Worm (Caenorhabditis elegans): ENCODE measurements around the gene dyf-3.

dyf-3 gene

DNA sequence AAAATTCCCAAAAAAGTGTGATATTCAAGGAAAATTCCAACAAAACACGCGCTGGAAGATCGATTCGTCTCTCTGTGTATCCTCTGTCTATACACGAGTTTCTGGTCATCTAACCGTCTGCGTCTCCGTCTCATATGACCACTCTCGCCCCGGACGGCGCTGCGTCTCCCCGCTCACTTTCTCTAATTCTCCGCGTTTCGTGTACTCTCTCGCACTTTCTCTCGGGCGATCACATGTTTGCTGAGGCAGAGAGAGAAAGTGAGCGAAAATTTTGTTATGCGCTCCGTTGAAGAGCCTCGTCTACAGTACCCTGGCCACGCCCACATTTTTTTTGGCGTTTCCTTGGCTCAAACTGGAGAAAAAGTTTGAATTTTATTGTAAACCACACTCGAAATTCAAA is 14.4 kb downstream of the dyf-3 start (continued):
- TF ChIP-seq snpc-1.2 (GFP tag; IDR thresholded peaks at IDR 0.05) (peak; percentile 46; the same call in 1 of the 2 replicates), ceh-20 (GFP tag; IDR thresholded peaks at IDR 0.05) (peak; percentile 91), aha-1 (tag) (peak; percentile 99), hlh-30 (tag; optimal IDR thresholded peaks at IDR 0.05; ENCODE audit: insufficient read depth) (peak; percentile 100), ceh-32 (tag; optimal IDR thresholded peaks at IDR 0.05; ENCODE audit: poor library complexity) (no peak), aly-2 (tag; optimal IDR thresholded peaks at IDR 0.05) (no peak), mxl-2 (GFP tag; conservative IDR thresholded peaks at IDR 0.05) (no peak), R02D3.7 (tag; optimal IDR thresholded peaks at IDR 0.05) (no peak), lin-1 (GFP tag; IDR thresholded peaks at IDR 0.05) (peak; percentile 67; the same call in 1 of the 2 replicates)

DNA sequence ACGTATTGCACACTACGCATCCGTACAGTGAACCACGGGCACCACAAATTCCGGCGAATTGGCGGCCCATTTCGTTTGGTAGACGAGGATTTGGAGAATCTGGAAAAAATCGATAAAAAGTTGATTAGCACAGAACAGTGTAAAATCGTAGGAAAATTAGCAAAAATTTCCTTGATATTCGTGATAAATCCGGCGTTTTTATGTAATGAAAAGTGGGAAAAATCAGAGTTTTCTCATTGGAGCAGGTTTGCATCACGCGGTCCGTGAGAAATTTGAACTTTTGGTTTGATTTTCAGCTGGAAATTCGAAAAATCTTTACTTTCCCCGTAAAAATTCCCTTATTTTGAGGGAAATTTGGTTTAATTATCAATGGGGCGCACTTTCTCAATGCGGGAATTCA is 15.0 kb downstream of the dyf-3 start, which contains the start of gene B0546.4:
Gene B0546.4, minus strand, starts transcription at position 101 of the 400 bp plus-strand sequence.
- no peak for TF ChIP-seq sdz-12 (GFP tag; optimal IDR thresholded peaks at IDR 0.05)

DNA sequence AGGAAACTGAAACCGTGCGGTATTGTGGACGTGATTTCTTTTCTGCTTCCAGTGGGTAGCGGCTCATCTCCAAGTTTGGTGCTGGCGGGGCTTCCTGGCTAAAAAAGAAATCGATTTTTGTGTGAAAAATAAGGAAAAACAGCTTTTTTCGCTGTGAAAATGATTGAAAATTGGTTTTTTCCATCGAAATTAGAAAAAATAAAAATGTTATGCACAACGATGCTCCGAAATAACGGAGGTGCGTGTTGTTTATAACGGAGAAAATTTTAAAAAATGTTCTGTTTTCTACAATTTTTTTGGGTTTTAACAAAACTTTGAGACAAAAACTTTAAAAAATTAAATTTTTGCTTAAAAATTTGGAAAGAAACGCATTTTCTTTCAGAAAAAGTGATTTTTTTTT is 15.8 kb downstream of the dyf-3 start:
- peak; percentile 63 for TF ChIP-seq T20F7.1 (GFP tag; optimal IDR thresholded peaks at IDR 0.05)
- peak; percentile 59 for TF ChIP-seq aha-1 (tag)
- peak; percentile 54; the same call in 1 of the 2 replicates for TF ChIP-seq Y48G9A.11 (GFP tag; IDR thresholded peaks at IDR 0.05)
- no peak for TF ChIP-seq lin-29 (GFP tag; IDR thresholded peaks at IDR 0.05)
- TF ChIP-seq lsy-2 (tag; optimal IDR thresholded peaks at IDR 0.05): peak in 1 of 2 experiments; percentile 5
- no peak for TF ChIP-seq unc-130 (GFP tag; optimal IDR thresholded peaks at IDR 0.05)
- TF ChIP-seq D1046.2 (GFP tag; IDR thresholded peaks at IDR 0.05): no peak
- TF ChIP-seq F26F4.8 (GFP tag; conservative IDR thresholded peaks at IDR 0.05): no peak
- no peak for TF ChIP-seq ceh-32 (tag; optimal IDR thresholded peaks at IDR 0.05; ENCODE audit: poor library complexity)
- no peak for TF ChIP-seq hlh-30 (tag; optimal IDR thresholded peaks at IDR 0.05; ENCODE audit: insufficient read depth)

DNA sequence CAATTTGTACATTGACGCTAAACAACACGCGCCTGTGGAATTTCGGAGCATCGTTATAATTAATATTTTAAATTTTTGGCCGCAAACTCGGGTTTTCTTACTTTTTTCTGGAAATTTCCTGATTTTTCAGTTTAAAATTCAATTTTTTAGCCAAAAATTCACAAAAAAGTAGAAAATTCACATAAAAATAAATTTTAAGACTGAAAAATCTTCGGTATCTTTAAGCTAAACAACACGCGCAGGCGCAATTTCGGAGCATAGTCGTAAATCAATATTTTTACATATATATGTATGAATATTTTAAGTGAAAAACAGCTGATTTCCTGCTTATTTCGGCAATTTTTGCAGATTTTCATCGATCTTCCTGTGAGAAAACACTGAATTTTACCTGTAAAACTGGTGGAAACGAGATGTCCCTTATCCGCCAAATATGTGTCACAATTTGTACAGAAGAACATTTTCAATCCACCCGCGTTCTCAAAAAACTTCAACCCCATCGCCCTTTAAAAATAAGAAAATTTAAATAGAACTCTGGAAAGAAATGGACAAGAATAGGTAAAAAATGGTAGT is 16.6 kb downstream of the dyf-3 start, which contains the start of gene B0546.3:
Gene B0546.3, minus strand, starts transcription at position 504 of the 570 bp plus-strand sequence.
- TF ChIP-seq ama-1 (optimal IDR thresholded peaks at IDR 0.05) (peak; percentile 58), dve-1 (tag; optimal IDR thresholded peaks at IDR 0.05; ENCODE audit: insufficient read depth) (peak; percentile 27), F10B5.3 (tag; optimal IDR thresholded peaks at IDR 0.05) (no peak), nhr-102 (tag; optimal IDR thresholded peaks at IDR 0.05) (peak; percentile 6), nhr-6 (tag; optimal IDR thresholded peaks at IDR 0.05) (no peak), mxl-3 (GFP tag; optimal IDR thresholded peaks at IDR 0.05) (no peak), T20F7.1 (GFP tag; optimal IDR thresholded peaks at IDR 0.05) (peak; percentile 78), lsy-2 (tag; optimal IDR thresholded peaks at IDR 0.05) (peak in 1 of 2 experiments; percentile 18), Y48G9A.11 (GFP tag; IDR thresholded peaks at IDR 0.05) (peak; percentile 22; the same call in 1 of the 2 replicates), daf-16 (GFP tag; optimal IDR thresholded peaks at IDR 0.05) (no peak), daf-16 (tag; optimal IDR thresholded peaks at IDR 0.05) (peak; percentile 6), sdz-12 (GFP tag; optimal IDR thresholded peaks at IDR 0.05) (peak; percentile 43), T26A8.4 (GFP tag; IDR thresholded peaks at IDR 0.05) (peak; percentile 60; the same call in 1 of the 2 replicates), zfp-3 (GFP tag; conservative IDR thresholded peaks at IDR 0.05) (0 out of 2 replicates have a peak, but pooled peaks have one; percentile 31), lin-38 (GFP tag; IDR thresholded peaks at IDR 0.05) (peak; percentile 43)

DNA sequence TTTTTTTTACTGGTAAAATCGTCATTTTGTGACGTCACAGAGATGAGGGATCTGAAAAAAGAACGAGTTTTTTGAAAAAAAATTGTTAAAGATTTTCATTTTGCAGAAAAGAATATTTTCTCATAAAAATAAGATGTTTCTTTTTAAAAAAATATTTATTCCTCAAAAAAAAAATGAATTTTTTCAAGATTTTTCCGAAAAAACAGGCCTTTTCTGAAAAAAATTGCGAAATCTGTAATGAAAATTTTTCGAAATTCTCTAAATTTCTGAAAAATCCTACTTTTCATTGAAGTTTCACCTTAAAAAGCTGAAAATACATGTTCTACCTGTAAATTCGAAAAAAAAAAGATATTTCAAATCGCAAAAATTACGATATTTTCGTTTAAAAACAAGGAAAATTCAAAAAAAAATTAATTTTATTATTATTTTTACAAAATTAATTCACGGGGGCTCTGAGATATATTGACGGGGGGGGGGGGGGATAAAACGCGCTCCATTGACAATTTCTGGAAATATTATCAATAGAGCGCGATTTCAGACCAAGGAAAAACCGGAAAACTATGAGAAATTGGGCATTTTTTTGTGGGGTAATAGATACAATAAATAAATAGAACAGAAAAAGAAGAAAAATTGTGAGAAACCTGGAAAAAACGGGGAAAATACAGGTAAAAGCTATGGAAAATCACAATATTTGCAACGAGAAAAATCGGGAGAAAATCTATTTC is 20.8 kb downstream of the dyf-3 start, which contains the start of gene otub-4:
Gene otub-4, minus strand, starts transcription at position 51 of the 725 bp plus-strand sequence.
- TF ChIP-seq lin-38 (GFP tag; IDR thresholded peaks at IDR 0.05): peak; percentile 66
- TF ChIP-seq cey-2 (tag; optimal IDR thresholded peaks at IDR 0.05; ENCODE audit: borderline replicate concordance, insufficient read depth): no peak
